Fruit fly (Drosophila melanogaster): ENCODE measurements around the gene sgl.
A peak's percentile ranks its signal among the peaks of the same experiment; 100 is the strongest.

The sgl gene

dm6 chr3L:6955254-6956229 lies 9.0 kb downstream of the sgl start, which contains the start of the genes CG10077 and CG9948 (continued):
- TF ChIP-seq unc-4 (GFP tag; IDR thresholded peaks at IDR 0.05; ENCODE audit: partially characterized antibody) (peak; percentile 81), CG9876 (GFP tag; optimal IDR thresholded peaks at IDR 0.05) (no peak), tin (GFP tag; optimal IDR thresholded peaks at IDR 0.05) (peak; percentile 88), pnt (GFP tag; optimal IDR thresholded peaks at IDR 0.05) (peak; percentile 36), CG2199 (GFP tag; IDR thresholded peaks at IDR 0.05) (peak; percentile 89), wek (GFP tag; optimal IDR thresholded peaks at IDR 0.05) (peak; percentile 59), ssp (GFP tag; IDR thresholded peaks at IDR 0.05) (peak; percentile 72), CG8388 (GFP tag; optimal IDR thresholded peaks at IDR 0.05) (peak; percentile 89), CG1792 (GFP tag; optimal IDR thresholded peaks at IDR 0.05) (no peak), ewg (GFP tag; optimal IDR thresholded peaks at IDR 0.05) (peak; percentile 72), dimm (GFP tag; IDR thresholded peaks at IDR 0.05) (peak; percentile 79), CG4617 (GFP tag; optimal IDR thresholded peaks at IDR 0.05; ENCODE audit: borderline replicate concordance) (peak; percentile 82), gsb (GFP tag; IDR thresholded peaks at IDR 0.05) (peak; percentile 86), CG9817 (tag; optimal IDR thresholded peaks at IDR 0.05) (peak; percentile 92), CG12155 (GFP tag; optimal IDR thresholded peaks at IDR 0.05) (peak; percentile 80), Hr39 (optimal IDR thresholded peaks at IDR 0.05) (no peak), Nf-YC (tag; optimal IDR thresholded peaks at IDR 0.05) (peak; percentile 85), lov (optimal IDR thresholded peaks at IDR 0.05) (no peak), lov (GFP tag; IDR thresholded peaks at IDR 0.05) (peak; percentile 46; the same call in 1 of the 3 replicates), CG6654 (GFP tag; optimal IDR thresholded peaks at IDR 0.05) (peak; percentile 44), Med (GFP tag) (peak; percentile 90), stwl (tag; optimal IDR thresholded peaks at IDR 0.05) (peak; percentile 57), Fer3 (tag; optimal IDR thresholded peaks at IDR 0.05) (peak; percentile 92), hth (optimal IDR thresholded peaks at IDR 0.05) (no peak), CG15479 (GFP tag; optimal IDR thresholded peaks at IDR 0.05) (no peak), CG10654 (GFP tag; optimal IDR thresholded peaks at IDR 0.05) (peak; percentile 79), tll (GFP tag; optimal IDR thresholded peaks at IDR 0.05) (no peak), PHDP (tag; optimal IDR thresholded peaks at IDR 0.05) (peak; percentile 92), ham (GFP tag; IDR thresholded peaks at IDR 0.05) (peak; percentile 53; the same call in 1 of the 2 replicates), pzg (GFP tag; optimal IDR thresholded peaks at IDR 0.05) (peak; percentile 49), CG33557 (GFP tag; optimal IDR thresholded peaks at IDR 0.05) (peak; percentile 83), fu2 (GFP tag; optimal IDR thresholded peaks at IDR 0.05) (peak; percentile 34), psq (GFP tag; optimal IDR thresholded peaks at IDR 0.05) (peak; percentile 8), CG7987 (GFP tag; optimal IDR thresholded peaks at IDR 0.05) (peak; percentile 79), dpn (GFP tag; optimal IDR thresholded peaks at IDR 0.05) (peak; percentile 58 to 90), nerfin-1 (tag; optimal IDR thresholded peaks at IDR 0.05) (peak; percentile 85), grau (tag; optimal IDR thresholded peaks at IDR 0.05) (peak; percentile 100), CG4404 (GFP tag; IDR thresholded peaks at IDR 0.05) (peak; percentile 73), crc (GFP tag; optimal IDR thresholded peaks at IDR 0.05) (peak; percentile 44), H15 (GFP tag; IDR thresholded peaks at IDR 0.05) (peak; percentile 88), dmrt99B (tag; optimal IDR thresholded peaks at IDR 0.05) (peak; percentile 91), gem (tag; optimal IDR thresholded peaks at IDR 0.05) (peak; percentile 95), CG12299 (tag; optimal IDR thresholded peaks at IDR 0.05) (peak; percentile 86), CG2202 (tag; optimal IDR thresholded peaks at IDR 0.05) (peak; percentile 83), Nf-YB (GFP tag; optimal IDR thresholded peaks at IDR 0.05) (peak; percentile 71), CG14441 (GFP tag; IDR thresholded peaks at IDR 0.05) (peak; percentile 91), Gug (GFP tag; IDR thresholded peaks at IDR 0.05) (peak; percentile 82), Eip74EF (GFP tag; optimal IDR thresholded peaks at IDR 0.05) (peak in 1 of 2 experiments; percentile 75)

Data from whole organism, embryonic.